Fruit fly (Drosophila melanogaster): ENCODE data around the gene CG17349.

- no peak for TF ChIP-seq EcR (GFP tag; optimal IDR thresholded peaks at IDR 0.05)
- no peak for TF ChIP-seq gl (tag; optimal IDR thresholded peaks at IDR 0.05)
- TF ChIP-seq CG9948 (tag; optimal IDR thresholded peaks at IDR 0.05): no peak
- TF ChIP-seq CG8159 (tag; optimal IDR thresholded peaks at IDR 0.05): no peak
- no peak for TF ChIP-seq fd96Ca (GFP tag; IDR thresholded peaks at IDR 0.05)
- no peak for TF ChIP-seq CG32121 (GFP tag; IDR thresholded peaks at IDR 0.05)
- TF ChIP-seq CG12605 (GFP tag; IDR thresholded peaks at IDR 0.05): no peak
- TF ChIP-seq CG13204 (GFP tag; optimal IDR thresholded peaks at IDR 0.05): no peak
- TF ChIP-seq CG34367 (tag; optimal IDR thresholded peaks at IDR 0.05): no peak
- no peak for TF ChIP-seq CG14655 (GFP tag; optimal IDR thresholded peaks at IDR 0.05)
- TF ChIP-seq rn (GFP tag; IDR thresholded peaks at IDR 0.05): no peak
- TF ChIP-seq D1 (tag; optimal IDR thresholded peaks at IDR 0.05): no peak
- TF ChIP-seq Pif1A (GFP tag; optimal IDR thresholded peaks at IDR 0.05): no peak
- TF ChIP-seq Ets98B (GFP tag; IDR thresholded peaks at IDR 0.05): no peak
Observed at dm6 chr2L:19320787-19321593, 49.3 kb upstream of the CG17349 start.
